Fruit fly (Drosophila melanogaster): ENCODE measurements around the gene CG12992.

DNA sequence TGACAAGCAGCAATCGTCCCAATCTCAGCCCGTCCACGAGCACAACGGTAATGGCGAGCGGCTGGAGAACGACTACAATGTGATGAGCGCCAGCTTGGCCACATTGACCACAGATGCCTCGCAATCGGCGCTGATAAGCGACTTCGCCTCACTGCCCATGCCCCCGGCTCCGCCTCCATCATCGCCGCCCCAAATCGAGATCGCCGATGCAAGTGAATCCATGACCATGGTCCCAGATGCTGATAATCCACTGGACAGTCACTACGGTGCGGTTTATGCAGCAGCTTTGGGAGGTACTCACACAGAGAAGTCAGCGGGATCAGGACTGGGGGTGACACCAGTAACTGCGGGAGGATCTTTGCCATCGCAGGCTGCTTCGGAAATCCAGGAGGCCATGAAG lies 13.8 kb downstream of the CG12992 start:
- no peak for TF ChIP-seq CG8159 (tag; optimal IDR thresholded peaks at IDR 0.05)
- no peak for TF ChIP-seq D1 (tag; optimal IDR thresholded peaks at IDR 0.05)
- no peak for TF ChIP-seq Ets98B (GFP tag; IDR thresholded peaks at IDR 0.05)
- no peak for TF ChIP-seq Pif1B (GFP tag; optimal IDR thresholded peaks at IDR 0.05)
- no peak for TF ChIP-seq EcR (GFP tag; optimal IDR thresholded peaks at IDR 0.05)
- no peak for TF ChIP-seq fd96Ca (GFP tag; IDR thresholded peaks at IDR 0.05)
- TF ChIP-seq CG8301 (tag; optimal IDR thresholded peaks at IDR 0.05), result no peak
- no peak for TF ChIP-seq CG34367 (tag; optimal IDR thresholded peaks at IDR 0.05)
- no peak for TF ChIP-seq CG15710 (tag; optimal IDR thresholded peaks at IDR 0.05)
- no peak for TF ChIP-seq Pif1A (GFP tag; optimal IDR thresholded peaks at IDR 0.05)
- no peak for TF ChIP-seq CG17806 (tag; optimal IDR thresholded peaks at IDR 0.05)
- no peak for TF ChIP-seq Snoo (tag; optimal IDR thresholded peaks at IDR 0.05)
- TF ChIP-seq CG13204 (GFP tag; optimal IDR thresholded peaks at IDR 0.05), result no peak
- no peak for TF ChIP-seq gl (tag; optimal IDR thresholded peaks at IDR 0.05)

All from whole organism, pupa.